Worm (Caenorhabditis elegans): ENCODE data around the gene vps-16.

DNA sequence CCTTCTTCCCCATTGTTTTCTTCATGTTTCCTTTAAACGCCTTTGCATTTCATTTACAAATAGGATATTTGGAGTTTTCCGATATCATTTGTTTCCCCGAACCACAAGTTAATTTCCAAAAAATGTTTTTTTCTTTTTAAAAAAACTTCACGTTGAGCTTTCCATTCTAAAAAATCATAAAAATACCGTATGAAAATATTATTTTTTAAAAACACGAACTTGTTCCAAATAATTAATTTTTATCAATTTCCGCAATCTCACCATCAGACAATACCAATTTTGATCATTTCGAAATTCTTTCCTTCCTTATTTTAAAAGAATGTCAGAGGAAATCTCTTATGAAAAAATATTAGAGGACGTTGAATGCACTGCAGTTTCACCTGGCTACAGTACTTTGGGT is 38.4 kb downstream of the vps-16 start, which contains the start of gene wht-6:
- TF ChIP-seq mdl-1 (tag; optimal IDR thresholded peaks at IDR 0.05) (no peak), lim-7 (GFP tag; IDR thresholded peaks at IDR 0.05) (no peak)
